Worm (Caenorhabditis elegans) whole organism, L2 larva: ENCODE results near the gene nduf-11.

ENCODE experiments used
- C34F6.9 ChIP-seq: fragments of 150-350 bp; optimal IDR thresholded peaks from 2 replicates; lab custom pipeline; 2014; ENCODE audit warnings: missing biosample characterization, missing genetic modification characterization
- F13H6.1 ChIP-seq: sonication (generic microtip); optimal IDR thresholded peaks from 2 replicates; lab custom pipeline; 2016; ENCODE audit warnings: missing genetic modification characterization, missing compliant biosample characterization
- R02D3.7 ChIP-seq: fragments of 150-350 bp; optimal IDR thresholded peaks from 2 replicates; lab custom pipeline; 2014; ENCODE audit warnings: missing biosample characterization, missing genetic modification characterization
- Y55F3AM.14 ChIP-seq: fragments of 200-800 bp; sonication (Bioruptor generic); optimal IDR thresholded peaks from 2 replicates; lab custom pipeline; 2018; ENCODE audit warnings: mild to moderate bottlenecking, missing genetic modification characterization, missing compliant biosample characterization
- aly-2 ChIP-seq: fragments of 150-350 bp; optimal IDR thresholded peaks from 2 replicates; lab custom pipeline; 2014; ENCODE audit warnings: missing biosample characterization, missing genetic modification characterization
- ama-1 ChIP-seq: fragments of 150-350 bp; optimal IDR thresholded peaks from 2 replicates; lab custom pipeline; 2018; ENCODE audit warnings: inconsistent platforms
- blmp-1 ChIP-seq: sonication (generic microtip); optimal IDR thresholded peaks from 2 replicates; lab custom pipeline; 2017; ENCODE audit warnings: missing genetic modification characterization, mild to moderate bottlenecking, missing compliant biosample characterization, antibody characterized with exemption, moderate library complexity; ENCODE audit not compliant: insufficient read depth
- ceh-16 ChIP-seq: fragments of 150-350 bp; optimal IDR thresholded peaks from 2 replicates; lab custom pipeline; 2014; ENCODE audit warnings: missing biosample characterization, missing genetic modification characterization
- crh-2 ChIP-seq: sonication (generic microtip); optimal IDR thresholded peaks from 2 replicates; lab custom pipeline; 2017; ENCODE audit warnings: missing biosample characterization, missing genetic modification characterization
- dmd-4 ChIP-seq: sonication (generic microtip); optimal IDR thresholded peaks from 2 replicates; lab custom pipeline; 2017; ENCODE audit warnings: missing biosample characterization, missing genetic modification characterization
- egl-27 ChIP-seq: sonication (generic microtip); optimal IDR thresholded peaks from 3 replicates; lab custom pipeline; 2017; ENCODE audit warnings: missing biosample characterization, missing genetic modification reagents, missing genetic modification characterization
- elt-1 ChIP-seq: fragments of 150-350 bp; optimal IDR thresholded peaks from 2 replicates; lab custom pipeline; 2014; ENCODE audit warnings: missing biosample characterization, missing genetic modification characterization
- elt-3 ChIP-seq: sonication (generic microtip); optimal IDR thresholded peaks from 2 replicates; lab custom pipeline; 2017; ENCODE audit warnings: missing biosample characterization, missing genetic modification characterization
- fos-1 ChIP-seq: fragments of 150-350 bp; optimal IDR thresholded peaks from 2 replicates; lab custom pipeline; 2014; ENCODE audit warnings: missing biosample characterization, missing genetic modification characterization
- gmeb-1 ChIP-seq: fragments of 150-350 bp; optimal IDR thresholded peaks from 2 replicates; lab custom pipeline; 2014; ENCODE audit warnings: missing biosample characterization, missing genetic modification characterization
- lin-13 ChIP-seq: fragments of 150-350 bp; optimal IDR thresholded peaks from 2 replicates; lab custom pipeline; 2014; ENCODE audit warnings: missing biosample characterization, missing genetic modification reagents, missing genetic modification characterization
- lin-39 ChIP-seq: fragments of 150-350 bp; optimal IDR thresholded peaks from 2 replicates; lab custom pipeline; 2014; ENCODE audit warnings: missing biosample characterization, missing genetic modification reagents, missing genetic modification characterization
- lsy-2 ChIP-seq, 2 experiments: fragments of 150-350 bp in 1 of 2; sonication (generic microtip) in 1 of 2; optimal IDR thresholded peaks; 2 replicates each; lab custom pipeline; 2014 to 2017; ENCODE audit warnings: missing biosample characterization in 2 of 2, missing genetic modification characterization in 2 of 2
- mbf-1 ChIP-seq: sonication (generic microtip); optimal IDR thresholded peaks from 2 replicates; lab custom pipeline; 2017; ENCODE audit warnings: missing biosample characterization, missing genetic modification characterization
- nhr-10 ChIP-seq: sonication (generic microtip); optimal IDR thresholded peaks from 2 replicates; lab custom pipeline; 2017; ENCODE audit warnings: missing biosample characterization, missing genetic modification characterization
- nhr-11 ChIP-seq: fragments of 150-350 bp; optimal IDR thresholded peaks from 2 replicates; lab custom pipeline; 2014; ENCODE audit warnings: missing biosample characterization, missing genetic modification characterization
- nhr-12 ChIP-seq: fragments of 150-350 bp; optimal IDR thresholded peaks from 2 replicates; lab custom pipeline; 2014; ENCODE audit warnings: missing biosample characterization, missing genetic modification characterization
- nhr-129 ChIP-seq: fragments of 150-350 bp; optimal IDR thresholded peaks from 2 replicates; lab custom pipeline; 2014; ENCODE audit warnings: missing biosample characterization, missing genetic modification characterization
- nhr-21 ChIP-seq: fragments of 150-350 bp; optimal IDR thresholded peaks from 2 replicates; lab custom pipeline; 2014; ENCODE audit warnings: missing biosample characterization, missing genetic modification characterization
- nhr-23 ChIP-seq: fragments of 150-350 bp; optimal IDR thresholded peaks from 2 replicates; lab custom pipeline; 2014; ENCODE audit warnings: missing biosample characterization, missing genetic modification reagents, missing genetic modification characterization
- nhr-237 ChIP-seq: fragments of 150-350 bp; optimal IDR thresholded peaks from 2 replicates; lab custom pipeline; 2014; ENCODE audit warnings: missing biosample characterization, missing genetic modification characterization
- nhr-25 ChIP-seq: fragments of 150-350 bp; sonication (generic microtip); optimal IDR thresholded peaks from 3 replicates; lab custom pipeline; 2014; ENCODE audit warnings: missing biosample characterization, missing genetic modification characterization
- nhr-6 ChIP-seq: fragments of 150-350 bp; optimal IDR thresholded peaks from 2 replicates; lab custom pipeline; 2014; ENCODE audit warnings: missing biosample characterization, missing genetic modification characterization
- nhr-77 ChIP-seq: fragments of 150-350 bp; optimal IDR thresholded peaks from 2 replicates; lab custom pipeline; 2014; ENCODE audit warnings: missing biosample characterization, missing genetic modification characterization
- peb-1 ChIP-seq: fragments of 150-350 bp; optimal IDR thresholded peaks from 2 replicates; lab custom pipeline; 2014; ENCODE audit warnings: missing biosample characterization, missing genetic modification characterization
- sem-4 ChIP-seq: fragments of 150-350 bp; optimal IDR thresholded peaks from 2 replicates; lab custom pipeline; 2014; ENCODE audit warnings: missing biosample characterization, missing genetic modification reagents, missing genetic modification characterization
- skn-1 ChIP-seq: sonication (generic microtip); optimal IDR thresholded peaks from 2 replicates; lab custom pipeline; 2017; ENCODE audit warnings: missing biosample characterization, missing genetic modification characterization
- sma-3 ChIP-seq: sonication (generic microtip); optimal IDR thresholded peaks from 2 replicates; lab custom pipeline; 2016; ENCODE audit warnings: missing genetic modification reagents, missing genetic modification characterization, missing compliant biosample characterization
- sma-9 ChIP-seq, 2 experiments: fragments of 150-350 bp in 1 of 2; sonication (generic microtip) in 1 of 2; optimal IDR thresholded peaks; 2 replicates each; lab custom pipeline; 2014 to 2016; ENCODE audit warnings: missing genetic modification characterization in 2 of 2, mild to moderate bottlenecking in 1 of 2, missing biosample characterization in 1 of 2, missing compliant biosample characterization in 1 of 2, missing genetic modification reagents in 1 of 2, moderate library complexity in 1 of 2
- snpc-4 ChIP-seq: fragments of 150-350 bp; optimal IDR thresholded peaks from 2 replicates; lab custom pipeline; 2014; ENCODE audit warnings: missing biosample characterization, missing genetic modification characterization
- unc-55 ChIP-seq: fragments of 150-350 bp; sonication (generic microtip); optimal IDR thresholded peaks from 3 replicates; lab custom pipeline; 2014; ENCODE audit warnings: missing biosample characterization, missing genetic modification reagents, missing genetic modification characterization
- unc-62 ChIP-seq: fragments of 150-350 bp; optimal IDR thresholded peaks from 2 replicates; lab custom pipeline; 2014; ENCODE audit warnings: missing biosample characterization, missing genetic modification reagents, missing genetic modification characterization
- zag-1 ChIP-seq: fragments of 150-350 bp; optimal IDR thresholded peaks from 2 replicates; lab custom pipeline; 2014; ENCODE audit warnings: missing biosample characterization, missing genetic modification characterization
- ztf-11 ChIP-seq: sonication (generic microtip); optimal IDR thresholded peaks from 2 replicates; lab custom pipeline; 2017; ENCODE audit warnings: missing biosample characterization, missing genetic modification characterization

nduf-11 gene

ce11 chrII:11384099-11384498 is 38.7 kb upstream of the nduf-11 start:
- TF ChIP-seq peb-1 (tag; lab: Kevin White, UChicago) (no peak), lin-13 (GFP tag; lab: Kevin White, UChicago) (no peak)

ce11 chrII:11383058-11383457 is 37.6 kb upstream of the nduf-11 start, which contains the start of the genes C33B4.5 and C33B4.4:
Gene C33B4.5 (plus strand): TSS chrII:11383327.
Gene C33B4.4 (minus strand): TSS chrII:11383442.
- TF ChIP-seq sem-4 (tag; lab: Kevin White, UChicago) (no peak), zag-1 (tag; lab: Kevin White, UChicago) (no peak), unc-55 (GFP tag; lab: Kevin White, UChicago) (no peak), blmp-1 (tag; lab: Kevin White, UChicago) (no peak), sma-3 (GFP tag; lab: Kevin White, UChicago) (no peak), egl-27 (no peak), nhr-23 (tag; lab: Kevin White, UChicago) (no peak), snpc-4 (no peak), C34F6.9 (tag; lab: Kevin White, UChicago) (no peak), sma-9 (GFP tag; optimal IDR thresholded peaks at IDR 0.05; lab: Kevin White, UChicago) (no peak), sma-9 (tag; optimal IDR thresholded peaks at IDR 0.05; lab: Kevin White, UChicago) (no peak), skn-1 (no peak), nhr-10 (tag; lab: Kevin White, UChicago) (no peak), nhr-6 (tag; lab: Kevin White, UChicago) (no peak), peb-1 (tag; lab: Kevin White, UChicago) (no peak), R02D3.7 (tag; lab: Kevin White, UChicago) (no peak), nhr-77 (tag; lab: Kevin White, UChicago) (no peak), dmd-4 (no peak), elt-1 (tag; lab: Kevin White, UChicago) (no peak), nhr-21 (no peak), elt-3 (tag; lab: Kevin White, UChicago) (no peak)

ce11 chrII:11377700-11378099 is 32.3 kb upstream of the nduf-11 start:
- TF ChIP-seq lsy-2 (tag; optimal IDR thresholded peaks at IDR 0.05; lab: Kevin White, UChicago): no peak
- no peak for TF ChIP-seq crh-2 (tag; lab: Kevin White, UChicago)
- no peak for TF ChIP-seq lin-39 (tag; lab: Kevin White, UChicago)
- no peak for TF ChIP-seq mbf-1 (tag; lab: Kevin White, UChicago)
- TF ChIP-seq nhr-12 (tag; lab: Kevin White, UChicago): no peak
- TF ChIP-seq ceh-16 (tag; lab: Kevin White, UChicago): no peak
- no peak for TF ChIP-seq elt-3 (tag; lab: Kevin White, UChicago)
- TF ChIP-seq, all 48 proteins: peak for 0

ce11 chrII:11376598-11377108 is 31.2 kb upstream of the nduf-11 start:
- peak; percentile 12 for TF ChIP-seq egl-27
- TF ChIP-seq fos-1: peak; percentile 7
- no peak for TF ChIP-seq nhr-11 (tag; lab: Kevin White, UChicago)
- peak; percentile 9 for TF ChIP-seq nhr-77 (tag; lab: Kevin White, UChicago)
- TF ChIP-seq C34F6.9 (tag; lab: Kevin White, UChicago): no peak
- peak; percentile 21 for TF ChIP-seq nhr-129 (tag; lab: Kevin White, UChicago)
- TF ChIP-seq F13H6.1 (tag; lab: Kevin White, UChicago): peak; percentile 9
- peak; percentile 20 for TF ChIP-seq nhr-6 (tag; lab: Kevin White, UChicago)
- TF ChIP-seq ama-1 (lab: Kevin White, UChicago): peak; percentile 83
- TF ChIP-seq crh-2 (tag; lab: Kevin White, UChicago): no peak
- no peak for TF ChIP-seq nhr-25 (tag; lab: Kevin White, UChicago)
- peak; percentile 38 for TF ChIP-seq gmeb-1 (tag; lab: Kevin White, UChicago)
- no peak for TF ChIP-seq ztf-11 (tag; lab: Kevin White, UChicago)
- TF ChIP-seq unc-55 (GFP tag; lab: Kevin White, UChicago): no peak
- no peak for TF ChIP-seq skn-1
- peak; percentile 40 for TF ChIP-seq nhr-21
- TF ChIP-seq lin-13 (GFP tag; lab: Kevin White, UChicago): peak; percentile 1
- peak; percentile 23 for TF ChIP-seq sma-9 (GFP tag; optimal IDR thresholded peaks at IDR 0.05; lab: Kevin White, UChicago)
- TF ChIP-seq sma-9 (tag; optimal IDR thresholded peaks at IDR 0.05; lab: Kevin White, UChicago): no peak
- TF ChIP-seq snpc-4: peak; percentile 93
- peak; percentile 57 for TF ChIP-seq Y55F3AM.14
- TF ChIP-seq sma-3 (GFP tag; lab: Kevin White, UChicago): peak; percentile 78
- no peak for TF ChIP-seq aly-2 (tag; lab: Kevin White, UChicago)
- TF ChIP-seq unc-62 (GFP tag; lab: Kevin White, UChicago): no peak
- no peak for TF ChIP-seq peb-1 (tag; lab: Kevin White, UChicago)
- no peak for TF ChIP-seq nhr-237
- no peak for TF ChIP-seq lin-39 (tag; lab: Kevin White, UChicago)
- TF ChIP-seq nhr-12 (tag; lab: Kevin White, UChicago): no peak
- TF ChIP-seq lsy-2 (tag; optimal IDR thresholded peaks at IDR 0.05; lab: Kevin White, UChicago): peak; percentile 19 to 56
